Fruit fly (Drosophila melanogaster) whole organism, embryonic: ENCODE results near the gene Osi19.

ENCODE experiments used
- Atf6 ChIP-seq: fragments of 200-800 bp; sonication (Bioruptor generic); IDR thresholded peaks from 2 replicates; pipeline ENCODE4 v1.3.6; 2022; ENCODE audit warnings: missing biosample characterization, missing genetic modification characterization
- CG11398 ChIP-seq: fragments of 200-800 bp; sonication (Bioruptor generic); optimal IDR thresholded peaks from 2 replicates; lab custom pipeline; 2016; ENCODE audit warnings: missing biosample characterization, missing genetic modification characterization
- CG12744 ChIP-seq: fragments of 200-800 bp; sonication (Bioruptor generic); optimal IDR thresholded peaks from 2 replicates; lab custom pipeline; 2016; ENCODE audit warnings: missing biosample characterization, missing genetic modification characterization
- CG13123 ChIP-seq: fragments of 200-800 bp; sonication (Bioruptor generic); optimal IDR thresholded peaks from 2 replicates; lab custom pipeline; 2016; ENCODE audit warnings: missing biosample characterization, missing genetic modification characterization
- CG13296 ChIP-seq: fragments of 200-800 bp; sonication (Bioruptor generic); optimal IDR thresholded peaks from 3 replicates; lab custom pipeline; 2018; ENCODE audit warnings: missing biosample characterization, mild to moderate bottlenecking, missing genetic modification characterization
- CG13424 ChIP-seq: fragments of 200-800 bp; sonication (Bioruptor generic); optimal IDR thresholded peaks from 2 replicates; lab custom pipeline; 2019; ENCODE audit warnings: missing biosample characterization, mild to moderate bottlenecking, missing genetic modification characterization, moderate library complexity
- CG13775 ChIP-seq: fragments of 200-800 bp; sonication (Bioruptor generic); optimal IDR thresholded peaks from 3 replicates; lab custom pipeline; 2017; ENCODE audit warnings: missing biosample characterization, mild to moderate bottlenecking, missing genetic modification characterization
- CG14441 ChIP-seq: fragments of 200-800 bp; sonication (Bioruptor generic); IDR thresholded peaks from 2 replicates; pipeline ENCODE4 v1.3.6; 2022; ENCODE audit warnings: missing biosample characterization, missing genetic modification characterization
- CG1602 ChIP-seq: fragments of 200-800 bp; sonication (Bioruptor generic); optimal IDR thresholded peaks from 3 replicates; lab custom pipeline; 2016; ENCODE audit warnings: missing biosample characterization, missing genetic modification characterization
- CG1647 ChIP-seq: fragments of 200-800 bp; sonication (Bioruptor generic); optimal IDR thresholded peaks from 3 replicates; lab custom pipeline; 2016; ENCODE audit warnings: missing biosample characterization, missing genetic modification characterization
- CG17802 ChIP-seq: fragments of 200-800 bp; sonication (Bioruptor generic); optimal IDR thresholded peaks from 2 replicates; lab custom pipeline; 2018; ENCODE audit warnings: missing biosample characterization, mild to moderate bottlenecking, missing genetic modification characterization, moderate library complexity
- CG18262 ChIP-seq: fragments of 200-800 bp; optimal IDR thresholded peaks from 3 replicates; lab custom pipeline; 2019; ENCODE audit warnings: missing biosample characterization, mild to moderate bottlenecking, missing genetic modification characterization, moderate library complexity
- CG2202 ChIP-seq: fragments of 200-800 bp; sonication (Bioruptor generic); optimal IDR thresholded peaks from 2 replicates; lab custom pipeline; 2018; ENCODE audit warnings: missing biosample characterization, mild to moderate bottlenecking, missing genetic modification characterization
- CG30020 ChIP-seq: fragments of 200-800 bp; optimal IDR thresholded peaks from 2 replicates; lab custom pipeline; 2019; ENCODE audit warnings: missing biosample characterization, mild to moderate bottlenecking, missing genetic modification characterization, moderate library complexity
- CG31441 ChIP-seq: fragments of 200-800 bp; sonication (Bioruptor generic); IDR thresholded peaks from 2 replicates; pipeline ENCODE4 v1.3.6; 2022; ENCODE audit warnings: missing biosample characterization, missing genetic modification characterization
- CG32772 ChIP-seq: fragments of 200-800 bp; sonication (Bioruptor generic); IDR thresholded peaks from 2 replicates; pipeline ENCODE4 v1.3.6; 2022; ENCODE audit warnings: missing biosample characterization, missing genetic modification characterization
- CG7357 ChIP-seq: fragments of 200-800 bp; sonication (Bioruptor generic); IDR thresholded peaks from 3 replicates; pipeline ENCODE4 v1.3.6; 2022; ENCODE audit warnings: missing biosample characterization, missing genetic modification characterization
- CTCF ChIP-seq: fragments of 200-800 bp; sonication (Bioruptor generic); optimal IDR thresholded peaks from 2 replicates; lab custom pipeline; 2017; ENCODE audit warnings: missing biosample characterization, mild to moderate bottlenecking, missing genetic modification characterization, moderate library complexity
- Dad ChIP-seq: fragments of 200-800 bp; sonication (Bioruptor generic); optimal IDR thresholded peaks from 3 replicates; lab custom pipeline; 2016; ENCODE audit warnings: missing biosample characterization, missing genetic modification characterization
- Dref ChIP-seq: fragments of 200-800 bp; sonication (Bioruptor generic); IDR thresholded peaks from 2 replicates; pipeline ENCODE4 v1.3.6; 2022; ENCODE audit warnings: missing biosample characterization, missing genetic modification characterization
- HLH3B ChIP-seq: fragments of 200-800 bp; sonication (Bioruptor generic); IDR thresholded peaks from 2 replicates; pipeline ENCODE4 v1.3.6; 2022; ENCODE audit warnings: missing biosample characterization, missing genetic modification characterization
- HmgD ChIP-seq: fragments of 200-800 bp; sonication (Bioruptor generic); optimal IDR thresholded peaks from 3 replicates; lab custom pipeline; 2016; ENCODE audit warnings: missing biosample characterization, missing genetic modification characterization
- NfI ChIP-seq: fragments of 200-800 bp; sonication (Bioruptor generic); optimal IDR thresholded peaks from 3 replicates; lab custom pipeline; 2018; ENCODE audit warnings: missing biosample characterization, mild to moderate bottlenecking, missing genetic modification characterization, moderate library complexity
- Opbp ChIP-seq: fragments of 200-800 bp; sonication (Bioruptor generic); IDR thresholded peaks from 3 replicates; pipeline ENCODE4 v1.3.6; 2022; ENCODE audit warnings: missing biosample characterization, missing genetic modification characterization; ENCODE audit not compliant: partially characterized antibody
- PHDP ChIP-seq: fragments of 200-800 bp; sonication (Bioruptor generic); optimal IDR thresholded peaks from 3 replicates; lab custom pipeline; 2018; ENCODE audit warnings: missing biosample characterization, mild to moderate bottlenecking, missing genetic modification characterization, moderate library complexity
- Tbp ChIP-seq: fragments of >200 bp; optimal IDR thresholded peaks from 2 replicates; lab custom pipeline; 2018; ENCODE audit warnings: missing biosample characterization, missing genetic modification characterization
- Vsx1 ChIP-seq: fragments of 200-800 bp; sonication (Bioruptor generic); optimal IDR thresholded peaks from 2 replicates; lab custom pipeline; 2017; ENCODE audit warnings: missing biosample characterization, mild to moderate bottlenecking, missing genetic modification characterization, missing genetic modification reagents
- ase ChIP-seq: fragments of 200-800 bp; sonication (Bioruptor generic); IDR thresholded peaks from 3 replicates; pipeline ENCODE4 v1.3.6; 2022; ENCODE audit warnings: missing biosample characterization, missing genetic modification characterization
- bab2 ChIP-seq: fragments of 200-800 bp; sonication (Bioruptor generic); optimal IDR thresholded peaks from 2 replicates; lab custom pipeline; 2016; ENCODE audit warnings: missing biosample characterization, missing genetic modification characterization
- btn ChIP-seq: fragments of 200-800 bp; sonication (Bioruptor generic); optimal IDR thresholded peaks from 2 replicates; lab custom pipeline; 2016; ENCODE audit warnings: missing biosample characterization, missing genetic modification characterization
- chinmo ChIP-seq: fragments of 200-800 bp; sonication (Bioruptor generic); IDR thresholded peaks from 4 replicates; pipeline ENCODE4 v1.3.6; 2022; ENCODE audit warnings: missing biosample characterization, missing genetic modification characterization; ENCODE audit not compliant: partially characterized antibody
- fd3F ChIP-seq: fragments of 200-800 bp; sonication (Bioruptor generic); optimal IDR thresholded peaks from 2 replicates; lab custom pipeline; 2018; ENCODE audit warnings: missing biosample characterization, mild to moderate bottlenecking, missing genetic modification characterization, moderate library complexity
- grau ChIP-seq: fragments of 200-800 bp; optimal IDR thresholded peaks from 3 replicates; lab custom pipeline; 2019; ENCODE audit warnings: missing biosample characterization, mild to moderate bottlenecking, missing genetic modification characterization, moderate library complexity
- gsb ChIP-seq: fragments of 200-800 bp; sonication (Bioruptor generic); IDR thresholded peaks from 2 replicates; pipeline ENCODE4 v1.3.6; 2022; ENCODE audit warnings: missing biosample characterization, missing genetic modification characterization
- kay ChIP-seq: fragments of 200-800 bp; sonication (Bioruptor generic); optimal IDR thresholded peaks from 2 replicates; lab custom pipeline; 2016; ENCODE audit warnings: missing biosample characterization, missing genetic modification characterization
- kni ChIP-seq: fragments of 200-800 bp; sonication (Bioruptor generic); optimal IDR thresholded peaks from 3 replicates; lab custom pipeline; 2017; ENCODE audit warnings: mild to moderate bottlenecking, missing biosample characterization, missing genetic modification reagents, missing genetic modification characterization
- lilli ChIP-seq: fragments of 200-800 bp; sonication (Bioruptor generic); optimal IDR thresholded peaks from 3 replicates; lab custom pipeline; 2016; ENCODE audit warnings: missing biosample characterization, missing genetic modification characterization
- lola ChIP-seq, 3 experiments: fragments of >200 bp in 2 of 3; fragments of 200-800 bp in 1 of 3; sonication (Bioruptor generic) in 1 of 3; optimal IDR thresholded peaks; 2 replicates each; lab custom pipeline; 2017 to 2019; ENCODE audit warnings: missing biosample characterization in 3 of 3, missing genetic modification characterization in 3 of 3, mild to moderate bottlenecking in 1 of 3, moderate library complexity in 1 of 3
- nerfin-1 ChIP-seq: fragments of 200-800 bp; sonication (Bioruptor generic); optimal IDR thresholded peaks from 3 replicates; lab custom pipeline; 2019; ENCODE audit warnings: missing biosample characterization, mild to moderate bottlenecking, missing genetic modification characterization, moderate library complexity
- pfk ChIP-seq: fragments of 200-800 bp; sonication (Bioruptor generic); optimal IDR thresholded peaks from 2 replicates; lab custom pipeline; 2018; ENCODE audit warnings: missing biosample characterization, mild to moderate bottlenecking, missing genetic modification characterization, moderate library complexity
- pnt ChIP-seq: fragments of 200-800 bp; sonication (Bioruptor generic); optimal IDR thresholded peaks from 3 replicates; lab custom pipeline; 2016; ENCODE audit warnings: missing biosample characterization, missing genetic modification characterization
- pzg ChIP-seq: fragments of 200-800 bp; sonication (Bioruptor generic); optimal IDR thresholded peaks from 3 replicates; lab custom pipeline; 2018; ENCODE audit warnings: missing biosample characterization, mild to moderate bottlenecking, missing genetic modification characterization, moderate library complexity
- repo ChIP-seq: fragments of 200-800 bp; sonication (Bioruptor generic); optimal IDR thresholded peaks from 2 replicates; lab custom pipeline; 2016; ENCODE audit warnings: missing biosample characterization, missing genetic modification characterization
- sc ChIP-seq, 3 experiments: fragments of >200 bp in 2 of 3; fragments of 200-800 bp in 1 of 3; sonication (Bioruptor generic) in 1 of 3; optimal IDR thresholded peaks; 2 replicates in 2 of 3; 3 replicates in 1 of 3; lab custom pipeline; 2017; ENCODE audit warnings: mild to moderate bottlenecking in 1 of 3, missing biosample characterization in 1 of 3, missing genetic modification characterization in 1 of 3, missing genetic modification reagents in 1 of 3
- sim ChIP-seq: fragments of 200-800 bp; sonication (Bioruptor generic); IDR thresholded peaks from 2 replicates; pipeline ENCODE4 v1.3.6; 2022; ENCODE audit warnings: missing biosample characterization, missing genetic modification characterization
- sisA ChIP-seq: fragments of 200-800 bp; sonication (Bioruptor generic); IDR thresholded peaks from 2 replicates; pipeline ENCODE4 v1.3.6; 2022; ENCODE audit warnings: missing biosample characterization, missing genetic modification characterization
- sob ChIP-seq: fragments of 200-800 bp; sonication (Bioruptor generic); IDR thresholded peaks from 2 replicates; pipeline ENCODE4 v1.3.6; 2022; ENCODE audit warnings: missing biosample characterization, missing genetic modification characterization
- unc-4 ChIP-seq: fragments of 200-800 bp; sonication (Bioruptor generic); IDR thresholded peaks from 2 replicates; pipeline ENCODE4 v1.3.6; 2022; ENCODE audit warnings: missing biosample characterization, missing genetic modification characterization; ENCODE audit not compliant: partially characterized antibody
- yki ChIP-seq: fragments of >200 bp; optimal IDR thresholded peaks from 3 replicates; lab custom pipeline; 2018

Osi19 gene

dm6 chr3R:6373512-6374306 lies 38.5 kb downstream of the Osi19 start (continued):
- TF ChIP-seq CG13775 (GFP tag; lab: Kevin White, UChicago), result peak; percentile 35
- TF ChIP-seq grau (tag; lab: Kevin White, UChicago), result peak; percentile 32
- TF ChIP-seq kay (GFP tag; lab: Kevin White, UChicago), result peak; percentile 22
- TF ChIP-seq sim (GFP tag; lab: Robert Waterston, UW), result 0 out of 2 replicates have a peak, but pooled peaks have one; percentile 7
- TF ChIP-seq Atf6 (GFP tag; lab: Robert Waterston, UW), result peak; percentile 76
- peak; percentile 75 for TF ChIP-seq Vsx1
- TF ChIP-seq CG7357 (GFP tag; lab: Robert Waterston, UW), result no peak
- 0 out of 4 replicates have a peak, but pooled peaks have one; percentile 19 for TF ChIP-seq chinmo (GFP tag; lab: Robert Waterston, UW)
- TF ChIP-seq btn (GFP tag; lab: Kevin White, UChicago), result no peak
- peak; percentile 22 for TF ChIP-seq CG2202 (tag; lab: Kevin White, UChicago)
- peak; percentile 43 for TF ChIP-seq CG18262
- no peak for TF ChIP-seq pnt (GFP tag; lab: Kevin White, UChicago)
- no peak for TF ChIP-seq sisA (GFP tag; lab: Robert Waterston, UW)
- TF ChIP-seq NfI (GFP tag; lab: Kevin White, UChicago), result peak; percentile 10
- TF ChIP-seq Dad (GFP tag; lab: Kevin White, UChicago), result no peak
- peak; percentile 42 for TF ChIP-seq CG13123 (GFP tag; lab: Kevin White, UChicago)
- TF ChIP-seq CG30020, result peak; percentile 61
- TF ChIP-seq CG17802 (tag; lab: Kevin White, UChicago), result no peak
- TF ChIP-seq nerfin-1 (tag; lab: Kevin White, UChicago), result peak; percentile 16
- no peak for TF ChIP-seq Opbp (GFP tag; lab: Robert Waterston, UW)
- TF ChIP-seq sc (optimal IDR thresholded peaks at IDR 0.05; lab: Kevin White, UChicago), result no peak
- TF ChIP-seq sc (GFP tag; optimal IDR thresholded peaks at IDR 0.05; lab: Kevin White, UChicago), result no peak
- TF ChIP-seq gsb, result peak; percentile 37; the same call in 1 of the 2 replicates
- no peak; the same call in 1 of the 2 replicates for TF ChIP-seq HLH3B (GFP tag; lab: Robert Waterston, UW)
- peak; percentile 37 for TF ChIP-seq CG1602
- TF ChIP-seq PHDP (tag; lab: Kevin White, UChicago), result peak; percentile 75
- TF ChIP-seq CG13424 (tag; lab: Kevin White, UChicago), result peak; percentile 42
- TF ChIP-seq CG32772, result no peak
- TF ChIP-seq Tbp (GFP tag; lab: Kevin White, UChicago), result no peak
- peak; percentile 72 for TF ChIP-seq CG13296 (GFP tag; lab: Kevin White, UChicago)
- TF ChIP-seq lola (GFP tag; optimal IDR thresholded peaks at IDR 0.05; lab: Kevin White, UChicago), result no peak
- no peak for TF ChIP-seq ase (GFP tag; lab: Robert Waterston, UW)
- TF ChIP-seq yki, result no peak
- TF ChIP-seq fd3F (GFP tag; lab: Kevin White, UChicago), result peak; percentile 89
- TF ChIP-seq HmgD, result no peak
- peak; percentile 72 for TF ChIP-seq CG12744 (GFP tag; lab: Kevin White, UChicago)
- peak; percentile 27; the same call in 1 of the 2 replicates for TF ChIP-seq CG31441 (GFP tag; lab: Robert Waterston, UW)
- TF ChIP-seq Dref, result peak; percentile 57
- TF ChIP-seq CG1647 (GFP tag; lab: Kevin White, UChicago), result peak; percentile 50
- TF ChIP-seq lilli (GFP tag; lab: Kevin White, UChicago), result peak; percentile 52
- TF ChIP-seq sob (GFP tag; lab: Robert Waterston, UW), result peak; percentile 64; the same call in 1 of the 2 replicates
- TF ChIP-seq unc-4 (GFP tag; lab: Robert Waterston, UW), result peak; percentile 56
- no peak for TF ChIP-seq pfk (GFP tag; lab: Kevin White, UChicago)
- peak; percentile 23 for TF ChIP-seq kni
- TF ChIP-seq repo (GFP tag; lab: Kevin White, UChicago), result no peak
- TF ChIP-seq CTCF, result no peak
- peak; percentile 39 for TF ChIP-seq bab2 (GFP tag; lab: Kevin White, UChicago)
- no peak for TF ChIP-seq CG14441
- peak; percentile 38 for TF ChIP-seq CG11398 (GFP tag; lab: Kevin White, UChicago)
- TF ChIP-seq pzg (GFP tag; lab: Kevin White, UChicago), result peak; percentile 20
